Worm (Caenorhabditis elegans): ENCODE data around the gene C06A6.7.

The C06A6.7 gene

ce11 chrIV:7790801-7791588, 47.3 kb downstream of the C06A6.7 start, which contains the start of gene rsp-6 (continued):
- peak; percentile 71 for TF ChIP-seq nhr-25 (tag; optimal IDR thresholded peaks at IDR 0.05)
- no peak for TF ChIP-seq ztf-1 (GFP tag; conservative IDR thresholded peaks at IDR 0.05)
- TF ChIP-seq lin-39 (tag; optimal IDR thresholded peaks at IDR 0.05), result peak; percentile 55

- TF ChIP-seq lin-13 (GFP tag; optimal IDR thresholded peaks at IDR 0.05) (no peak), elt-3 (tag; optimal IDR thresholded peaks at IDR 0.05) (no peak)
Observed at ce11 chrIV:7790151-7790691, 48.1 kb downstream of the C06A6.7 start.

- peak; percentile 69 for TF ChIP-seq crh-2 (tag; optimal IDR thresholded peaks at IDR 0.05)
- peak; percentile 61 for TF ChIP-seq sma-3 (GFP tag; optimal IDR thresholded peaks at IDR 0.05)
- TF ChIP-seq fos-1 (tag; optimal IDR thresholded peaks at IDR 0.05), result no peak
- peak in 1 of 2 experiments; percentile 73 for TF ChIP-seq lsy-2 (tag; optimal IDR thresholded peaks at IDR 0.05)
- peak; percentile 27 for TF ChIP-seq Y55F3AM.14 (GFP tag; optimal IDR thresholded peaks at IDR 0.05)
- peak; percentile 54 for TF ChIP-seq lin-13 (GFP tag; optimal IDR thresholded peaks at IDR 0.05)
- TF ChIP-seq unc-55 (GFP tag; optimal IDR thresholded peaks at IDR 0.05), result peak; percentile 25
- no peak for TF ChIP-seq mbf-1 (tag; optimal IDR thresholded peaks at IDR 0.05)
- peak; percentile 4 for TF ChIP-seq mab-5 (tag; optimal IDR thresholded peaks at IDR 0.05)
- TF ChIP-seq mdl-1 (tag; optimal IDR thresholded peaks at IDR 0.05), result peak; percentile 44 to 65
- TF ChIP-seq ama-1 (optimal IDR thresholded peaks at IDR 0.05), result peak; percentile 86
- peak; percentile 32 for TF ChIP-seq nhr-6 (tag; optimal IDR thresholded peaks at IDR 0.05)
- peak; percentile 61 for TF ChIP-seq gmeb-1 (tag; optimal IDR thresholded peaks at IDR 0.05)
- peak; percentile 22 for TF ChIP-seq C34F6.9 (tag; optimal IDR thresholded peaks at IDR 0.05)
- peak; percentile 71 for TF ChIP-seq nhr-129 (tag; optimal IDR thresholded peaks at IDR 0.05)
- TF ChIP-seq ZK546.5 (tag; optimal IDR thresholded peaks at IDR 0.05), result no peak
- peak; percentile 65 for TF ChIP-seq nhr-25 (tag; optimal IDR thresholded peaks at IDR 0.05)
- TF ChIP-seq nhr-21 (tag; optimal IDR thresholded peaks at IDR 0.05), result peak; percentile 44
- peak; percentile 26 for TF ChIP-seq sma-9 (GFP tag; optimal IDR thresholded peaks at IDR 0.05)
- no peak for TF ChIP-seq sma-9 (tag; optimal IDR thresholded peaks at IDR 0.05)
- TF ChIP-seq F13H6.1 (tag; optimal IDR thresholded peaks at IDR 0.05), result peak; percentile 57
- TF ChIP-seq egl-27 (tag; optimal IDR thresholded peaks at IDR 0.05), result no peak
Observed at ce11 chrIV:7789521-7789949, 48.8 kb downstream of the C06A6.7 start, which contains the start of gene imp-3. Gene imp-3 (minus strand): TSS chrIV:7789613.

Data from whole organism, L2 larva.